Worm (Caenorhabditis elegans): Measurements from ENCODE around the gene zyg-12.

zyg-12 gene

ce11 chrII:4941541-4942206 is 8.0 kb upstream of the zyg-12 start, which contains the start of gene ZK546.19:
Gene ZK546.19, plus strand, starts transcription at chrII:4941726.
- TF ChIP-seq egl-18 (GFP tag; IDR thresholded peaks at IDR 0.05) (no peak), hlh-26 (GFP tag; conservative IDR thresholded peaks at IDR 0.05) (no peak), lsy-27 (tag; optimal IDR thresholded peaks at IDR 0.05; ENCODE audit: borderline replicate concordance, insufficient read depth) (no peak), ztf-18 (tag; optimal IDR thresholded peaks at IDR 0.05) (no peak), chd-7 (tag; optimal IDR thresholded peaks at IDR 0.05) (no peak), ceh-58 (GFP tag; IDR thresholded peaks at IDR 0.05) (no peak), snpc-1.3 (tag; optimal IDR thresholded peaks at IDR 0.05; ENCODE audit: insufficient read depth) (no peak), unc-62 (GFP tag; optimal IDR thresholded peaks at IDR 0.05) (no peak), bed-1 (GFP tag; IDR thresholded peaks at IDR 0.05) (no peak), zfh-2 (GFP tag; conservative IDR thresholded peaks at IDR 0.05) (no peak), egl-44 (GFP tag; IDR thresholded peaks at IDR 0.05) (no peak), nhr-90 (tag; optimal IDR thresholded peaks at IDR 0.05) (no peak), D2030.7 (GFP tag; IDR thresholded peaks at IDR 0.05) (no peak), ztf-28 (GFP tag; IDR thresholded peaks at IDR 0.05) (no peak), nfya-2 (GFP tag; IDR thresholded peaks at IDR 0.05) (no peak), dpff-1 (tag; optimal IDR thresholded peaks at IDR 0.05) (no peak), pbrm-1 (GFP tag; IDR thresholded peaks at IDR 0.05) (no peak), madf-10 (tag; optimal IDR thresholded peaks at IDR 0.05) (no peak), mxl-1 (tag; optimal IDR thresholded peaks at IDR 0.05) (no peak)

- TF ChIP-seq nfyb-1 (GFP tag; IDR thresholded peaks at IDR 0.05): peak; percentile 77
- TF ChIP-seq C17E4.6 (GFP tag; IDR thresholded peaks at IDR 0.05): no peak
- TF ChIP-seq ceh-27 (GFP tag; optimal IDR thresholded peaks at IDR 0.05): peak; percentile 49
- TF ChIP-seq Y53G8AR.9 (GFP tag; conservative IDR thresholded peaks at IDR 0.05): peak; percentile 81
- peak; percentile 83 for TF ChIP-seq nhr-90 (tag; optimal IDR thresholded peaks at IDR 0.05)
- no peak for TF ChIP-seq nhr-80 (tag; optimal IDR thresholded peaks at IDR 0.05)
- no peak for TF ChIP-seq nhr-179 (tag; optimal IDR thresholded peaks at IDR 0.05)
- peak; percentile 32 for TF ChIP-seq lin-40 (tag; optimal IDR thresholded peaks at IDR 0.05)
- TF ChIP-seq athp-1 (tag; optimal IDR thresholded peaks at IDR 0.05): peak; percentile 78
- TF ChIP-seq ceh-91 (GFP tag; IDR thresholded peaks at IDR 0.05): 0 out of 2 replicates have a peak, but pooled peaks have one; percentile 43
- no peak for TF ChIP-seq attf-6 (GFP tag; IDR thresholded peaks at IDR 0.05)
- TF ChIP-seq B0261.1 (tag; optimal IDR thresholded peaks at IDR 0.05): peak; percentile 79
- TF ChIP-seq ceh-100 (GFP tag; IDR thresholded peaks at IDR 0.05): peak; percentile 33; the same call in 1 of the 2 replicates
- TF ChIP-seq mes-4 (tag; optimal IDR thresholded peaks at IDR 0.05): peak; percentile 76
- no peak for TF ChIP-seq sea-2 (GFP tag; IDR thresholded peaks at IDR 0.05)
- peak; percentile 59; the same call in 1 of the 2 replicates for TF ChIP-seq ekl-4 (GFP tag; IDR thresholded peaks at IDR 0.05)
- peak; percentile 78 for TF ChIP-seq fkh-3 (tag; optimal IDR thresholded peaks at IDR 0.05)
- peak; percentile 85 for TF ChIP-seq ztf-26 (tag; optimal IDR thresholded peaks at IDR 0.05)
- TF ChIP-seq snpc-4 (GFP tag; optimal IDR thresholded peaks at IDR 0.05): peak; percentile 64
- TF ChIP-seq snpc-4 (tag; optimal IDR thresholded peaks at IDR 0.05): peak in 3 of 4 experiments; percentile 24 to 56 (median 29)
- no peak for TF ChIP-seq ceh-40 (GFP tag; IDR thresholded peaks at IDR 0.05)
- TF ChIP-seq T07F8.4 (tag; optimal IDR thresholded peaks at IDR 0.05): peak; percentile 58
- peak; percentile 83 for TF ChIP-seq ama-1 (optimal IDR thresholded peaks at IDR 0.05)
- TF ChIP-seq ama-1 (GFP tag; optimal IDR thresholded peaks at IDR 0.05): peak; percentile 31 to 54
- TF ChIP-seq hlh-26 (GFP tag; conservative IDR thresholded peaks at IDR 0.05): no peak
- TF ChIP-seq madf-8 (GFP tag; conservative IDR thresholded peaks at IDR 0.05): no peak
- 0 out of 2 replicates have a peak, but pooled peaks have one; percentile 12 for TF ChIP-seq attf-3 (GFP tag; conservative IDR thresholded peaks at IDR 0.05)
- peak in 1 of 2 experiments; percentile 40 for TF ChIP-seq let-607 (tag; optimal IDR thresholded peaks at IDR 0.05)
- peak; percentile 51 for TF ChIP-seq attf-5 (GFP tag; optimal IDR thresholded peaks at IDR 0.05)
- TF ChIP-seq zim-3 (tag; optimal IDR thresholded peaks at IDR 0.05): peak; percentile 61
- no peak for TF ChIP-seq T26A5.8 (tag; optimal IDR thresholded peaks at IDR 0.05)
These were observed 7.3 kb upstream of the zyg-12 start for ce11 chrII:4942397-4942796.
